Worm (Caenorhabditis elegans) whole organism, L1 larva: Measurements from ENCODE around the gene F10D2.16.
A peak's percentile ranks its signal among the peaks of the same experiment; 100 is the strongest.

ENCODE experiments used
- C04F5.9 ChIP-seq: sonication (generic microtip); optimal IDR thresholded peaks from 2 replicates; lab custom pipeline; 2016; ENCODE audit warnings: missing genetic modification characterization, missing compliant biosample characterization
- F16B12.6 ChIP-seq: fragments of 150-350 bp; optimal IDR thresholded peaks from 2 replicates; lab custom pipeline; 2014; ENCODE audit warnings: missing biosample characterization, missing genetic modification characterization
- Y116A8C.19 ChIP-seq: sonication (generic microtip); optimal IDR thresholded peaks from 2 replicates; lab custom pipeline; 2016; ENCODE audit warnings: missing compliant biosample characterization, missing genetic modification characterization, borderline replicate concordance
- aha-1 ChIP-seq: fragments of 150-350 bp; optimal IDR thresholded peaks from 2 replicates; lab custom pipeline; 2014; ENCODE audit warnings: missing biosample characterization, missing genetic modification characterization
- alr-1 ChIP-seq: fragments of 200-800 bp; sonication (Bioruptor generic); optimal IDR thresholded peaks from 2 replicates; lab custom pipeline; 2018; ENCODE audit warnings: borderline replicate concordance, mild to moderate bottlenecking, missing genetic modification characterization, missing compliant biosample characterization
- aly-2 ChIP-seq: fragments of 150-350 bp; optimal IDR thresholded peaks from 2 replicates; lab custom pipeline; 2014; ENCODE audit warnings: missing biosample characterization, missing genetic modification characterization
- ama-1 ChIP-seq: fragments of 150-350 bp; optimal IDR thresholded peaks from 2 replicates; lab custom pipeline; 2014
- ceh-63 ChIP-seq: fragments of 200-800 bp; sonication (Bioruptor generic); optimal IDR thresholded peaks from 2 replicates; lab custom pipeline; 2018; ENCODE audit warnings: mild to moderate bottlenecking, missing genetic modification characterization, missing compliant biosample characterization
- ceh-82 ChIP-seq, 3 experiments: fragments of 150-350 bp in 1 of 3; sonication (generic microtip) in 2 of 3; optimal IDR thresholded peaks; 2 replicates each; lab custom pipeline; 2014 to 2017; ENCODE audit warnings: missing biosample characterization in 3 of 3, missing genetic modification characterization in 3 of 3
- ceh-88 ChIP-seq: fragments of 200-800 bp; sonication (Bioruptor generic); IDR thresholded peaks from 2 replicates; pipeline ENCODE4 v1.3.6; 2022; ENCODE audit warnings: missing genetic modification characterization, missing compliant biosample characterization
- dpl-1 ChIP-seq, 3 experiments: fragments of 150-350 bp in 2 of 3; sonication (generic microtip) in 1 of 3; optimal IDR thresholded peaks; 2 replicates each; lab custom pipeline; 2014 to 2017; ENCODE audit warnings: missing biosample characterization in 3 of 3, missing genetic modification characterization in 3 of 3, missing genetic modification reagents in 3 of 3
- dsc-1 ChIP-seq: sonication (generic microtip); optimal IDR thresholded peaks from 2 replicates; lab custom pipeline; 2016; ENCODE audit warnings: mild to moderate bottlenecking, missing genetic modification characterization, missing compliant biosample characterization
- egl-13 ChIP-seq: sonication (generic microtip); optimal IDR thresholded peaks from 2 replicates; lab custom pipeline; 2016; ENCODE audit warnings: missing genotype, missing genetic modification reagents, missing genetic modification characterization, missing compliant biosample characterization
- elt-2 ChIP-seq: sonication (generic microtip); optimal IDR thresholded peaks from 2 replicates; lab custom pipeline; 2016; ENCODE audit warnings: missing genetic modification characterization, mild to moderate bottlenecking, inconsistent platforms, missing compliant biosample characterization, missing genetic modification reagents
- elt-3 ChIP-seq, 6 experiments: fragments of 150-350 bp in 1 of 6; sonication (generic microtip); optimal IDR thresholded peaks; 2 replicates each; lab custom pipeline; 2017 to 2018; ENCODE audit warnings: missing biosample characterization in 6 of 6, missing genetic modification characterization in 6 of 6, inconsistent platforms in 1 of 6
- fkh-8 ChIP-seq: sonication (generic microtip); optimal IDR thresholded peaks from 2 replicates; lab custom pipeline; 2016; ENCODE audit warnings: mild to moderate bottlenecking, missing genetic modification characterization, missing compliant biosample characterization
- fos-1 ChIP-seq: fragments of 150-350 bp; optimal IDR thresholded peaks from 2 replicates; lab custom pipeline; 2014; ENCODE audit warnings: missing biosample characterization, missing genetic modification characterization
- hlh-17 ChIP-seq: fragments of 200-800 bp; sonication (Bioruptor generic); optimal IDR thresholded peaks from 2 replicates; lab custom pipeline; 2018; ENCODE audit warnings: missing genetic modification characterization, mild to moderate bottlenecking, missing compliant biosample characterization, moderate library complexity, borderline replicate concordance
- hlh-4 ChIP-seq: sonication (generic microtip); optimal IDR thresholded peaks from 2 replicates; lab custom pipeline; 2016; ENCODE audit warnings: mild to moderate bottlenecking, missing genetic modification characterization, missing compliant biosample characterization
- lin-15B ChIP-seq: fragments of 150-350 bp; sonication (generic microtip); optimal IDR thresholded peaks from 3 replicates; lab custom pipeline; 2014; ENCODE audit warnings: missing biosample characterization, missing genetic modification characterization
- lin-35 ChIP-seq, 2 experiments: fragments of 150-350 bp; optimal IDR thresholded peaks; 2 replicates each; lab custom pipeline; 2014; ENCODE audit warnings: missing biosample characterization in 2 of 2, missing genetic modification characterization in 2 of 2, missing genetic modification reagents in 2 of 2
- lsy-2 ChIP-seq, 2 experiments: fragments of 150-350 bp; optimal IDR thresholded peaks; 2 replicates each; lab custom pipeline; 2014; ENCODE audit warnings: missing biosample characterization in 2 of 2, missing genetic modification characterization in 2 of 2
- mdl-1 ChIP-seq, 2 experiments: fragments of 150-350 bp; optimal IDR thresholded peaks; 2 replicates each; lab custom pipeline; 2014 to 2017; ENCODE audit warnings: missing biosample characterization in 2 of 2, missing genetic modification characterization in 2 of 2, inconsistent platforms in 1 of 2
- nhr-12 ChIP-seq: sonication (generic microtip); optimal IDR thresholded peaks from 2 replicates; lab custom pipeline; 2017; ENCODE audit warnings: missing biosample characterization, missing genetic modification characterization
- nhr-19 ChIP-seq: fragments of 200-800 bp; sonication (Bioruptor generic); conservative IDR thresholded peaks from 2 replicates; pipeline ENCODE4 v1.3.6; 2022; ENCODE audit warnings: missing genetic modification characterization, missing compliant biosample characterization
- nhr-237 ChIP-seq: fragments of 150-350 bp; optimal IDR thresholded peaks from 2 replicates; lab custom pipeline; 2014; ENCODE audit warnings: missing biosample characterization, missing genetic modification characterization
- nhr-28 ChIP-seq: fragments of 150-350 bp; optimal IDR thresholded peaks from 2 replicates; lab custom pipeline; 2014; ENCODE audit warnings: missing biosample characterization, missing genetic modification characterization
- nhr-77 ChIP-seq: fragments of 150-350 bp; optimal IDR thresholded peaks from 2 replicates; lab custom pipeline; 2014; ENCODE audit warnings: missing biosample characterization, missing genetic modification characterization
- nhr-85 ChIP-seq: sonication (generic microtip); peaks from one replicate; lab custom pipeline; 2016; ENCODE audit warnings: missing genetic modification characterization, inconsistent platforms, missing compliant biosample characterization
- nhr-90 ChIP-seq: sonication (generic microtip); optimal IDR thresholded peaks from 2 replicates; lab custom pipeline; 2016; ENCODE audit warnings: mild to moderate bottlenecking, missing genetic modification characterization, missing compliant biosample characterization; ENCODE audit not compliant: poor library complexity
- pax-3 ChIP-seq: fragments of 200-800 bp; sonication (Bioruptor generic); optimal IDR thresholded peaks from 2 replicates; lab custom pipeline; 2018; ENCODE audit warnings: mild to moderate bottlenecking, missing genetic modification characterization, moderate library complexity, missing compliant biosample characterization
- pqm-1 ChIP-seq: sonication (generic microtip); optimal IDR thresholded peaks from 3 replicates; lab custom pipeline; 2017; ENCODE audit warnings: missing biosample characterization, missing genetic modification characterization
- rnt-1 ChIP-seq: sonication (generic microtip); optimal IDR thresholded peaks from 2 replicates; lab custom pipeline; 2016; ENCODE audit warnings: mild to moderate bottlenecking, missing genetic modification characterization, moderate library complexity, missing compliant biosample characterization
- snpc-4 ChIP-seq: fragments of 150-350 bp; optimal IDR thresholded peaks from 2 replicates; lab custom pipeline; 2014; ENCODE audit warnings: missing biosample characterization, missing genetic modification characterization
- snu-23 ChIP-seq: sonication (generic microtip); optimal IDR thresholded peaks from 2 replicates; lab custom pipeline; 2016; ENCODE audit warnings: missing genetic modification characterization, missing compliant biosample characterization
- sox-4 ChIP-seq: sonication (generic microtip); optimal IDR thresholded peaks from 2 replicates; lab custom pipeline; 2016; ENCODE audit warnings: missing genetic modification characterization, missing compliant biosample characterization
- sup-37 ChIP-seq: fragments of 200-800 bp; sonication (Bioruptor generic); optimal IDR thresholded peaks from 2 replicates; lab custom pipeline; 2018; ENCODE audit warnings: mild to moderate bottlenecking, missing genetic modification characterization, missing compliant biosample characterization
- swsn-7 ChIP-seq: sonication (generic microtip); optimal IDR thresholded peaks from 2 replicates; lab custom pipeline; 2016; ENCODE audit warnings: missing genetic modification characterization, missing compliant biosample characterization
- tlp-1 ChIP-seq: fragments of 150-350 bp; optimal IDR thresholded peaks from 2 replicates; lab custom pipeline; 2014; ENCODE audit warnings: missing biosample characterization, missing genetic modification characterization
- unc-130 ChIP-seq: fragments of 150-350 bp; optimal IDR thresholded peaks from 2 replicates; lab custom pipeline; 2017; ENCODE audit warnings: missing biosample characterization, missing genetic modification characterization, inconsistent platforms
- unc-98 ChIP-seq: fragments of 200-800 bp; sonication (Bioruptor generic); IDR thresholded peaks from 2 replicates; pipeline ENCODE4 v1.3.6; 2022; ENCODE audit warnings: missing genetic modification characterization, missing compliant biosample characterization
- xbp-1 ChIP-seq: sonication (generic microtip); optimal IDR thresholded peaks from 2 replicates; lab custom pipeline; 2016; ENCODE audit warnings: missing genetic modification characterization, missing compliant biosample characterization
- ztf-11 ChIP-seq, 2 experiments: sonication (generic microtip); optimal IDR thresholded peaks; 2 replicates each; lab custom pipeline; 2016 to 2017; ENCODE audit warnings: missing genetic modification characterization in 2 of 2, missing biosample characterization in 1 of 2, missing compliant biosample characterization in 1 of 2

Gene F10D2.16

DNA sequence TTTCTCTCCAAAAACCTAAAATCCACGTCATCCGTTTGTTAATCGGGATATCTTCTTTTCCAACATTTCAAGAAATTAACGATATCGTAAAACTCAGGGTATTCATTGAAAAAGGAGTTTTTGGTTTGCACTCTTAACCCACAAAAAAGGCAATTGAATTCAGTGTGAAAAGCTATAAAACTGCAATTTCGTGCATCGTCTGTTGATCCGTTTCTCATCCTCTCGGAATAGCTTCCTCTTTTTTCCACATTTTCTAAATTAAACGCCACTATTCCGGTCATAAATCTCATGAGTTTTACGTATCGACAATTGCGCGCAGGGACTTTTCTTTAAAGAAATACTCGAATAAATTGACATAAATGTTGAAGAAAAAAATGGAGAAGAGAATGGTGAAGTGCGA, 21.8 kb upstream of the F10D2.16 start:
- no peak for TF ChIP-seq unc-98
- TF ChIP-seq ceh-63, result peak; percentile 84
- TF ChIP-seq pax-3, result no peak
- TF ChIP-seq C04F5.9 (tag; lab: Kevin White, UChicago), result no peak
- no peak for TF ChIP-seq ceh-88 (GFP tag; lab: Robert Waterston, UW)

DNA sequence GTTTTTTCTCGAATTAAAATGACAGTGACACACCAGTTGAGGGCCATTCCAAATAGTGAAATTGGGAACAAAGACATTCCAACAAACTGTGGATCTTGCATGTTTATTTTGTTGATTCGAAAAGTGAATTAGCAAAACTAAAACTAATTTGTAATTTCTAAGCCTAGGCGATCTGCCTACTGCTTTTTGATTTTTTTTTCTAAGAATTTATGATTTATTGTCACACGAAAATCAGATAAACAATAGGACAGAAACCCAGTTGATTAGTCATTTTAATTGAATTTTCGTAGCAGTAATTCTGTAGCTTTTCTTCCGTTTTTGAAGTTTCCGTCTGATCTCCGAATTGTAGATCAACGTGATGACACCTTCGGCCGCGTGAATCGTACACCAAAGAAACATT, 15.3 kb upstream of the F10D2.16 start, which contains the start of gene srx-33:
TSS of gene srx-33 (minus strand) at position 101 of the 400 bp plus-strand sequence.
- TF ChIP-seq sup-37 (GFP tag; lab: Kevin White, UChicago) (no peak), elt-2 (no peak), alr-1 (no peak), xbp-1 (tag; lab: Kevin White, UChicago) (no peak), fkh-8 (tag; lab: Kevin White, UChicago) (no peak), swsn-7 (tag; lab: Kevin White, UChicago) (no peak), hlh-4 (tag; lab: Kevin White, UChicago) (no peak), nhr-12 (tag; lab: Kevin White, UChicago) (no peak), nhr-237 (tag; lab: Kevin White, UChicago) (no peak), elt-3 (tag; optimal IDR thresholded peaks at IDR 0.05; lab: Kevin White, UChicago) (no peak), snu-23 (GFP tag; lab: Kevin White, UChicago) (no peak), nhr-28 (tag; lab: Kevin White, UChicago) (no peak)

- no peak for TF ChIP-seq F16B12.6
- TF ChIP-seq alr-1, result no peak
- no peak for TF ChIP-seq Y116A8C.19 (tag; lab: Kevin White, UChicago)
- TF ChIP-seq nhr-90 (tag; lab: Kevin White, UChicago), result no peak
- no peak for TF ChIP-seq ceh-82 (tag; optimal IDR thresholded peaks at IDR 0.05; lab: Kevin White, UChicago)
- no peak for TF ChIP-seq mdl-1 (tag; optimal IDR thresholded peaks at IDR 0.05; lab: Kevin White, UChicago)
- TF ChIP-seq hlh-4 (tag; lab: Kevin White, UChicago), result no peak
- no peak for TF ChIP-seq fos-1
- TF ChIP-seq nhr-77 (tag; lab: Kevin White, UChicago), result no peak
- no peak for TF ChIP-seq tlp-1 (tag; lab: Kevin White, UChicago)
- TF ChIP-seq elt-3 (tag; optimal IDR thresholded peaks at IDR 0.05; lab: Kevin White, UChicago), result no peak
- no peak for TF ChIP-seq nhr-237 (tag; lab: Kevin White, UChicago)
- TF ChIP-seq hlh-17 (GFP tag; lab: Kevin White, UChicago), result no peak
- TF ChIP-seq sox-4 (tag; lab: Kevin White, UChicago), result no peak
- TF ChIP-seq rnt-1 (tag; lab: Kevin White, UChicago), result no peak
- TF ChIP-seq egl-13 (tag; lab: Kevin White, UChicago), result no peak
- TF ChIP-seq snpc-4, result no peak
- no peak for TF ChIP-seq dsc-1
These were observed 13.9 kb upstream of the F10D2.16 start, which contains the start of gene srx-34 for ce11 chrV:7120168-7120567. Gene srx-34, minus strand, starts transcription at chrV:7120268.

DNA sequence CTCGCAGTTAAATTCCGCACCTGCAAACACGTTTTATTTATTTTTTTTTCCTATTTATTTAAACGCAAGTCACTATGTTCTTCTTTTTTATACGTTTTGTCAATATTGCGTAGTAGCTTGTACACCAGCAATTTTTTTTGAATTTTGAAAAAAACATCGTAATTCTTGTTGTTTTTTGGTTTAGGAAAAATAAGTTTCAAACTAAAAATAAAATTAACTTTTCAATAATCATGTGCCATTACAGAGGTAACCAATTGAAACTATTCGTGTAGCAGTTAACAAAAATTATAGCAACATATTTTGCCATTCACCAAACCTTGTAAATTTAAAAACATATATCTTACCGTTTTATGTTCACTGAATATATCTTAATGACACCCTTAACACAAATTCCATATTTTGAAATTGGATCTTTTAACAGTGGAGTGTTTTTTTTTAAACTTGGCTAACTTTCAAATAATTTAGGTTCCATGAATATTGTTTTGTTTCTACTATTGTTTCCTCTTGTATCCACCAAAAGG, 10.8 kb upstream of the F10D2.16 start, which contains the start of gene lmd-5:
TSS of gene lmd-5 (plus strand) at position 471 of the 521 bp plus-strand sequence.
- no peak for TF ChIP-seq aha-1 (tag; lab: Kevin White, UChicago)
- no peak for TF ChIP-seq pqm-1
- TF ChIP-seq lin-15B (tag; lab: Kevin White, UChicago), result no peak
- no peak for TF ChIP-seq lin-35 (GFP tag; optimal IDR thresholded peaks at IDR 0.05; lab: Kevin White, UChicago)
- no peak for TF ChIP-seq ama-1
- TF ChIP-seq snpc-4, result no peak
- TF ChIP-seq aly-2, result no peak
- TF ChIP-seq dpl-1 (GFP tag; optimal IDR thresholded peaks at IDR 0.05; lab: Kevin White, UChicago), result no peak
- no peak for TF ChIP-seq Y116A8C.19 (tag; lab: Kevin White, UChicago)
- TF ChIP-seq ztf-11 (tag; optimal IDR thresholded peaks at IDR 0.05; lab: Kevin White, UChicago), result no peak
- TF ChIP-seq pax-3, result no peak
- no peak for TF ChIP-seq dsc-1
- TF ChIP-seq lsy-2 (tag; optimal IDR thresholded peaks at IDR 0.05; lab: Kevin White, UChicago), result no peak
- TF ChIP-seq sox-4 (tag; lab: Kevin White, UChicago), result no peak
- TF ChIP-seq ceh-63, result no peak
- TF ChIP-seq nhr-85 (tag; lab: Kevin White, UChicago), result no peak
- TF ChIP-seq unc-130 (tag; lab: Kevin White, UChicago), result no peak
- TF ChIP-seq nhr-19, result no peak
- TF ChIP-seq F16B12.6, result no peak
